Worm (Caenorhabditis elegans): Measurements from ENCODE around the gene nra-1.

- TF ChIP-seq sdz-12 (GFP tag; optimal IDR thresholded peaks at IDR 0.05) = no peak
- no peak for TF ChIP-seq unc-130 (GFP tag; optimal IDR thresholded peaks at IDR 0.05)
- no peak for TF ChIP-seq pqm-1 (tag; optimal IDR thresholded peaks at IDR 0.05)
- no peak for TF ChIP-seq nhr-76 (tag; optimal IDR thresholded peaks at IDR 0.05)
- no peak for TF ChIP-seq lim-7 (GFP tag; IDR thresholded peaks at IDR 0.05)
- TF ChIP-seq aha-1 (tag) = no peak
- TF ChIP-seq nhr-28 (tag; optimal IDR thresholded peaks at IDR 0.05) = no peak
- no peak for TF ChIP-seq set-16 (GFP tag; IDR thresholded peaks at IDR 0.05)
Measured at ce11 chrIV:17331100-17331577, 47.1 kb upstream of the nra-1 start, which contains the start of gene C49C3.6.
